Worm (Caenorhabditis elegans) whole organism, mixed stage, embryonic: ENCODE measurements around the gene pnn-1.

Experiments used
- lsy-2 ChIP-seq: fragments of 150-350 bp; optimal IDR thresholded peaks from 2 replicates; lab custom pipeline; 2014; ENCODE audit warnings: missing biosample characterization, missing genetic modification characterization
- mab-5 ChIP-seq: fragments of 150-350 bp; optimal IDR thresholded peaks from 2 replicates; lab custom pipeline; 2014; ENCODE audit warnings: missing biosample characterization, missing genetic modification characterization
- nhr-237 ChIP-seq: fragments of 150-350 bp; optimal IDR thresholded peaks from 2 replicates; lab custom pipeline; 2014; ENCODE audit warnings: missing biosample characterization, missing genetic modification characterization
- ztf-11 ChIP-seq: fragments of 150-350 bp; optimal IDR thresholded peaks from 2 replicates; lab custom pipeline; 2014; ENCODE audit warnings: missing biosample characterization, missing genetic modification characterization

- TF ChIP-seq nhr-237: no peak
- TF ChIP-seq lsy-2 (tag; lab: Kevin White, UChicago): no peak
- no peak for TF ChIP-seq ztf-11 (tag; lab: Kevin White, UChicago)
- TF ChIP-seq mab-5: no peak
These were observed 16.6 kb upstream of the pnn-1 start for ce11 chrV:12954261-12954660.
